Fruit fly (Drosophila melanogaster) whole organism, embryonic: ENCODE results near the gene Fbw5.
A peak's percentile ranks its signal among the peaks of the same experiment; 100 is the strongest.

Source experiments
- Atf3 ChIP-seq: fragments of 200-800 bp; sonication (Bioruptor generic); optimal IDR thresholded peaks from 3 replicates; lab custom pipeline; 2016; ENCODE audit warnings: missing biosample characterization, missing genetic modification characterization
- CG11696 ChIP-seq: fragments of 200-800 bp; sonication (Bioruptor generic); IDR thresholded peaks from 2 replicates; pipeline ENCODE4 v1.3.6; 2022; ENCODE audit warnings: missing biosample characterization, missing genetic modification characterization
- CG13775 ChIP-seq: fragments of 200-800 bp; sonication (Bioruptor generic); optimal IDR thresholded peaks from 3 replicates; lab custom pipeline; 2017; ENCODE audit warnings: missing biosample characterization, mild to moderate bottlenecking, missing genetic modification characterization
- CG15479 ChIP-seq: fragments of 200-800 bp; sonication (Bioruptor generic); optimal IDR thresholded peaks from 3 replicates; lab custom pipeline; 2019; ENCODE audit warnings: missing biosample characterization, mild to moderate bottlenecking, missing genetic modification characterization, moderate library complexity
- CG15601 ChIP-seq: fragments of 200-800 bp; sonication (Bioruptor generic); optimal IDR thresholded peaks from 3 replicates; lab custom pipeline; 2019; ENCODE audit warnings: missing biosample characterization, mild to moderate bottlenecking, missing genetic modification characterization, moderate library complexity
- CG16813 ChIP-seq: fragments of 200-800 bp; sonication (Bioruptor generic); IDR thresholded peaks from 3 replicates; pipeline ENCODE4 v1.3.6; 2022; ENCODE audit warnings: missing biosample characterization, missing genetic modification characterization; ENCODE audit not compliant: partially characterized antibody
- CG16815 ChIP-seq: fragments of 200-800 bp; sonication (Bioruptor generic); optimal IDR thresholded peaks from 3 replicates; lab custom pipeline; 2017; ENCODE audit warnings: missing biosample characterization, mild to moderate bottlenecking, missing genetic modification characterization
- CG18599 ChIP-seq: fragments of 200-800 bp; sonication (Bioruptor generic); optimal IDR thresholded peaks from 3 replicates; lab custom pipeline; 2017; ENCODE audit warnings: missing biosample characterization, missing genetic modification characterization, mild to moderate bottlenecking, moderate library complexity, missing genetic modification reagents
- CG2199 ChIP-seq: fragments of 200-800 bp; sonication (Bioruptor generic); IDR thresholded peaks from 3 replicates; pipeline ENCODE4 v1.3.6; 2022; ENCODE audit warnings: missing biosample characterization, missing genetic modification characterization
- CG3163 ChIP-seq: fragments of 200-800 bp; sonication (Bioruptor generic); optimal IDR thresholded peaks from 3 replicates; lab custom pipeline; 2016; ENCODE audit warnings: missing biosample characterization, missing genetic modification characterization
- CG32772 ChIP-seq: fragments of 200-800 bp; sonication (Bioruptor generic); IDR thresholded peaks from 2 replicates; pipeline ENCODE4 v1.3.6; 2022; ENCODE audit warnings: missing biosample characterization, missing genetic modification characterization
- CG3281 ChIP-seq: fragments of 200-800 bp; sonication (Bioruptor generic); optimal IDR thresholded peaks from 3 replicates; lab custom pipeline; 2017; ENCODE audit warnings: missing biosample characterization, mild to moderate bottlenecking, missing genetic modification characterization
- CG33213 ChIP-seq: fragments of 200-800 bp; sonication (Bioruptor generic); optimal IDR thresholded peaks from 3 replicates; lab custom pipeline; 2016; ENCODE audit warnings: missing biosample characterization, missing genetic modification characterization
- CG3847 ChIP-seq: fragments of 200-800 bp; sonication (Bioruptor generic); IDR thresholded peaks from 2 replicates; pipeline ENCODE4 v1.3.6; 2022; ENCODE audit warnings: missing biosample characterization, missing genetic modification characterization
- CG4424 ChIP-seq: fragments of 200-800 bp; sonication (Bioruptor generic); optimal IDR thresholded peaks from 3 replicates; lab custom pipeline; 2016; ENCODE audit warnings: missing biosample characterization, missing genetic modification characterization
- CG4820 ChIP-seq: fragments of 200-800 bp; sonication (Bioruptor generic); optimal IDR thresholded peaks from 3 replicates; lab custom pipeline; 2016; ENCODE audit warnings: missing biosample characterization, missing genetic modification characterization
- CG5245 ChIP-seq: fragments of 200-800 bp; sonication (Bioruptor generic); optimal IDR thresholded peaks from 3 replicates; lab custom pipeline; 2016; ENCODE audit warnings: missing biosample characterization, missing genetic modification characterization
- CG6791 ChIP-seq: fragments of 200-800 bp; sonication (Bioruptor generic); IDR thresholded peaks from 3 replicates; pipeline ENCODE4 v1.3.6; 2022; ENCODE audit warnings: missing biosample characterization, missing genetic modification characterization; ENCODE audit not compliant: partially characterized antibody
- CG7271 ChIP-seq: fragments of 200-800 bp; sonication (Bioruptor generic); optimal IDR thresholded peaks from 2 replicates; lab custom pipeline; 2018; ENCODE audit warnings: missing biosample characterization, mild to moderate bottlenecking, missing genetic modification characterization, moderate library complexity
- CG7556 ChIP-seq: fragments of 200-800 bp; sonication (Bioruptor generic); optimal IDR thresholded peaks from 2 replicates; lab custom pipeline; 2017; ENCODE audit warnings: missing biosample characterization, mild to moderate bottlenecking, missing genetic modification characterization
- CG8290 ChIP-seq, 3 experiments: fragments of 200-800 bp; sonication (Bioruptor generic); optimal IDR thresholded peaks; 2 replicates each; lab custom pipeline; 2016 to 2019; ENCODE audit warnings: missing biosample characterization in 3 of 3, missing genetic modification characterization in 3 of 3, mild to moderate bottlenecking in 2 of 3, moderate library complexity in 1 of 3
- CG9437 ChIP-seq: fragments of 200-800 bp; sonication (Bioruptor generic); optimal IDR thresholded peaks from 2 replicates; lab custom pipeline; 2018; ENCODE audit warnings: missing biosample characterization, mild to moderate bottlenecking, missing genetic modification characterization
- Dip2 ChIP-seq: fragments of 200-800 bp; sonication (Bioruptor generic); IDR thresholded peaks from 2 replicates; pipeline ENCODE4 v1.3.6; 2022; ENCODE audit warnings: missing biosample characterization, missing genetic modification characterization
- Doc3 ChIP-seq: fragments of 200-800 bp; sonication (Bioruptor generic); IDR thresholded peaks from 3 replicates; pipeline ENCODE4 v1.3.6; 2022; ENCODE audit warnings: missing biosample characterization, missing genetic modification characterization; ENCODE audit not compliant: partially characterized antibody
- Drgx ChIP-seq: fragments of 200-800 bp; sonication (Bioruptor generic); IDR thresholded peaks from 2 replicates; pipeline ENCODE4 v1.3.6; 2022; ENCODE audit warnings: missing biosample characterization, missing genetic modification characterization
- E2f1 ChIP-seq: fragments of 200-800 bp; sonication (Bioruptor generic); IDR thresholded peaks from 2 replicates; pipeline ENCODE4 v1.3.6; 2022; ENCODE audit warnings: missing biosample characterization, missing genetic modification characterization
- Fer3 ChIP-seq: fragments of 200-800 bp; sonication (Bioruptor generic); optimal IDR thresholded peaks from 2 replicates; lab custom pipeline; 2018; ENCODE audit warnings: missing biosample characterization, mild to moderate bottlenecking, missing genetic modification characterization, moderate library complexity
- Hmx ChIP-seq: fragments of 200-800 bp; sonication (Bioruptor generic); optimal IDR thresholded peaks from 2 replicates; lab custom pipeline; 2016; ENCODE audit warnings: missing biosample characterization, missing genetic modification characterization
- Hr78 ChIP-seq, 2 experiments: fragments of 200-800 bp in 1 of 2; fragments of >200 bp in 1 of 2; sonication (Bioruptor generic) in 1 of 2; optimal IDR thresholded peaks; 2 replicates each; lab custom pipeline; 2017 to 2019; ENCODE audit warnings: missing biosample characterization in 2 of 2, missing genetic modification characterization in 2 of 2, mild to moderate bottlenecking in 1 of 2, moderate library complexity in 1 of 2
- Meics ChIP-seq: fragments of 200-800 bp; sonication (Bioruptor generic); optimal IDR thresholded peaks from 2 replicates; lab custom pipeline; 2017; ENCODE audit warnings: missing biosample characterization, mild to moderate bottlenecking, missing genetic modification characterization
- Sox102F ChIP-seq: fragments of 200-800 bp; sonication (Bioruptor generic); optimal IDR thresholded peaks from 2 replicates; lab custom pipeline; 2018; ENCODE audit warnings: missing biosample characterization, mild to moderate bottlenecking, missing genetic modification characterization, moderate library complexity
- ab ChIP-seq: fragments of 200-800 bp; sonication (Bioruptor generic); optimal IDR thresholded peaks from 2 replicates; lab custom pipeline; 2016; ENCODE audit warnings: missing biosample characterization, missing genetic modification characterization
- al ChIP-seq: fragments of 200-800 bp; sonication (Bioruptor generic); IDR thresholded peaks from 2 replicates; pipeline ENCODE4 v1.3.6; 2022; ENCODE audit warnings: missing biosample characterization, missing genetic modification characterization
- bowl ChIP-seq: fragments of 200-800 bp; sonication (Bioruptor generic); IDR thresholded peaks from 2 replicates; pipeline ENCODE4 v1.3.6; 2022; ENCODE audit warnings: missing biosample characterization, missing genetic modification characterization
- chinmo ChIP-seq: fragments of 200-800 bp; sonication (Bioruptor generic); IDR thresholded peaks from 4 replicates; pipeline ENCODE4 v1.3.6; 2022; ENCODE audit warnings: missing biosample characterization, missing genetic modification characterization; ENCODE audit not compliant: partially characterized antibody
- dysf ChIP-seq: fragments of 200-800 bp; sonication (Bioruptor generic); IDR thresholded peaks from 3 replicates; pipeline ENCODE4 v1.3.6; 2022; ENCODE audit warnings: missing biosample characterization, missing genetic modification characterization
- gce ChIP-seq: fragments of 200-800 bp; sonication (Bioruptor generic); IDR thresholded peaks from 3 replicates; pipeline ENCODE4 v1.3.6; 2022; ENCODE audit warnings: missing biosample characterization, missing genetic modification characterization
- her ChIP-seq: fragments of 200-800 bp; sonication (Bioruptor generic); optimal IDR thresholded peaks from 2 replicates; lab custom pipeline; 2016; ENCODE audit warnings: missing biosample characterization, missing genetic modification characterization
- ken ChIP-seq: fragments of 200-800 bp; sonication (Bioruptor generic); IDR thresholded peaks from 3 replicates; pipeline ENCODE4 v1.3.6; 2022; ENCODE audit warnings: missing biosample characterization, missing genetic modification characterization
- lbe ChIP-seq: fragments of 200-800 bp; sonication (Bioruptor generic); optimal IDR thresholded peaks from 2 replicates; lab custom pipeline; 2016; ENCODE audit warnings: missing biosample characterization, mild to moderate bottlenecking, missing genetic modification characterization
- mld ChIP-seq: fragments of 200-800 bp; sonication (Bioruptor generic); IDR thresholded peaks from 3 replicates; pipeline ENCODE4 v1.3.6; 2022; ENCODE audit warnings: missing biosample characterization, missing genetic modification characterization; ENCODE audit not compliant: partially characterized antibody
- nerfin-2 ChIP-seq: fragments of 200-800 bp; sonication (Bioruptor generic); IDR thresholded peaks from 2 replicates; pipeline ENCODE4 v1.3.6; 2022; ENCODE audit warnings: missing biosample characterization, missing genetic modification characterization; ENCODE audit not compliant: partially characterized antibody
- oc ChIP-seq: fragments of 200-800 bp; sonication (Bioruptor generic); optimal IDR thresholded peaks from 2 replicates; lab custom pipeline; 2018; ENCODE audit warnings: missing biosample characterization, mild to moderate bottlenecking, missing genetic modification characterization, moderate library complexity
- odd ChIP-seq: fragments of 200-800 bp; sonication (Bioruptor generic); optimal IDR thresholded peaks from 2 replicates; lab custom pipeline; 2017; ENCODE audit warnings: missing biosample characterization, mild to moderate bottlenecking, missing genetic modification characterization
- sd ChIP-seq: fragments of 200-800 bp; sonication (Bioruptor generic); optimal IDR thresholded peaks from 3 replicates; lab custom pipeline; 2018; ENCODE audit warnings: missing biosample characterization, mild to moderate bottlenecking, missing genetic modification characterization, moderate library complexity
- slbo ChIP-seq: fragments of 200-800 bp; sonication (Bioruptor generic); IDR thresholded peaks from 2 replicates; pipeline ENCODE4 v1.3.6; 2022; ENCODE audit warnings: missing biosample characterization, missing genetic modification characterization
- slp2 ChIP-seq: fragments of 200-800 bp; sonication (Bioruptor generic); optimal IDR thresholded peaks from 2 replicates; lab custom pipeline; 2016; ENCODE audit warnings: missing biosample characterization, missing genetic modification characterization
- stc ChIP-seq: fragments of 200-800 bp; sonication (Bioruptor generic); IDR thresholded peaks from 2 replicates; pipeline ENCODE4 v1.3.6; 2022; ENCODE audit warnings: missing biosample characterization, missing genetic modification characterization

Gene Fbw5

DNA sequence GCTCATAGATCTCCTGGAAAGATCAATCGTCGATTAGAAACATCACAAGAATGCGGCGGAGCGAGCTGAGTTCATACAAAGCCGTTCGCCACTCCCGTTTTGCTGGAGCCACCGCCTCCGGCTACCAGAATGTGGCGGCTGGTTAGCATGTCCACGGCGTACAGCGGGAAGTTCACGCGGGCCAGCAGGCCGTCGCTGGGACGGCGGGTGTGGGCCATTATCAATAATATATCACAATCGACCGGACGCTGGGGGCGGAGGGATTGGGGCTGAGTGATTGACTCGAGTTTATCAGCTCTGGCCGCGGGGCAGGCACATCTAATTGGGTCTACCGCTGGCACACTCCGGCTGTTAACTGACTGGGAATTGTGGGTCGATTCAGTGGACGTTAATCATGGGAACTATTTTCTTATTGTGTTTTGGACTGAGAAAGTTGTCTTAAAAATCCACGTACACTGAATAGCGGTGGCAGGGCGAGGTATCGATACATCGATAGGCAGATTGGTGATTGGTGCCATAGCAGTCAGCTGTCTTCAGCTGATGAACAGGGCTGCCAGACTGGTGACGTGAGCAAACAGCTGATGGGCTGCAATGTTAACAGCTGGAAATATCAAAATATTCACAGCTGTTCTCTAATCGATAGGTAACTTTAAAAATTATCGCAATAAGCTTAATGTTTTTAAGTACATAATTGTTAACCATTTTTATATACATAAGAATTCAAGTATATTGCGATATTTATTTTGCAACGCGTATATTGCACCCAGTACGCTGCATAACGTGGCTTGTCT lies 32.9 kb upstream of the Fbw5 start, which contains the start of gene CG9175 (continued):
- TF ChIP-seq oc (tag; lab: Kevin White, UChicago) = peak; percentile 23
- peak; percentile 88 for TF ChIP-seq mld (GFP tag; lab: Robert Waterston, UW)
- no peak for TF ChIP-seq odd (GFP tag; lab: Kevin White, UChicago)
- TF ChIP-seq CG3281 (GFP tag; lab: Kevin White, UChicago) = no peak
- peak; percentile 84 for TF ChIP-seq CG3847 (GFP tag; lab: Robert Waterston, UW)
- peak; percentile 75; the same call in 1 of the 2 replicates for TF ChIP-seq nerfin-2 (GFP tag; lab: Robert Waterston, UW)
- no peak for TF ChIP-seq al (GFP tag; lab: Robert Waterston, UW)
- peak; percentile 32 for TF ChIP-seq CG18599 (GFP tag; lab: Kevin White, UChicago)
- TF ChIP-seq Dip2 = no peak
- no peak for TF ChIP-seq lbe (GFP tag; lab: Kevin White, UChicago)
- TF ChIP-seq slbo (GFP tag; lab: Robert Waterston, UW) = 0 out of 2 replicates have a peak, but pooled peaks have one; percentile 32
- no peak for TF ChIP-seq gce (GFP tag; lab: Robert Waterston, UW)
- 0 out of 3 replicates have a peak, but pooled peaks have one; percentile 24 for TF ChIP-seq ken (GFP tag; lab: Robert Waterston, UW)
- TF ChIP-seq bowl (GFP tag; lab: Robert Waterston, UW) = no peak
- TF ChIP-seq Drgx (GFP tag; lab: Robert Waterston, UW) = 0 out of 2 replicates have a peak, but pooled peaks have one; percentile 24
- peak; percentile 47 for TF ChIP-seq CG13775 (GFP tag; lab: Kevin White, UChicago)
- TF ChIP-seq slp2 (GFP tag; lab: Kevin White, UChicago) = no peak
- TF ChIP-seq Hr78 (GFP tag; optimal IDR thresholded peaks at IDR 0.05; lab: Kevin White, UChicago) = no peak
- peak; percentile 99 for TF ChIP-seq chinmo (GFP tag; lab: Robert Waterston, UW)
- peak; percentile 2 for TF ChIP-seq CG7556
- TF ChIP-seq CG5245 (GFP tag; lab: Kevin White, UChicago) = no peak
- TF ChIP-seq CG4424 = peak; percentile 42
- TF ChIP-seq CG32772 (GFP tag; lab: Robert Waterston, UW) = no peak
- no peak for TF ChIP-seq ab
- TF ChIP-seq CG7271 (tag; lab: Kevin White, UChicago) = peak; percentile 34
- TF ChIP-seq CG15601 (tag; lab: Kevin White, UChicago) = peak; percentile 61
- no peak for TF ChIP-seq Atf3 (GFP tag; lab: Kevin White, UChicago)
- no peak for TF ChIP-seq CG9437
- no peak for TF ChIP-seq CG4820 (GFP tag; lab: Kevin White, UChicago)
- TF ChIP-seq CG8290 (GFP tag; optimal IDR thresholded peaks at IDR 0.05; lab: Kevin White, UChicago) = peak; percentile 83
- peak; percentile 53 to 95 for TF ChIP-seq CG8290 (tag; optimal IDR thresholded peaks at IDR 0.05; lab: Kevin White, UChicago)
- no peak for TF ChIP-seq dysf
- no peak for TF ChIP-seq CG11696
- peak; percentile 35; the same call in 1 of the 2 replicates for TF ChIP-seq stc (GFP tag; lab: Robert Waterston, UW)
- no peak for TF ChIP-seq E2f1 (GFP tag; lab: Robert Waterston, UW)
- no peak for TF ChIP-seq CG15479 (GFP tag; lab: Kevin White, UChicago)
- TF ChIP-seq Fer3 (tag; lab: Kevin White, UChicago) = no peak
- no peak for TF ChIP-seq Hmx
- peak; percentile 94 for TF ChIP-seq CG6791 (GFP tag; lab: Robert Waterston, UW)
- TF ChIP-seq CG2199 (GFP tag; lab: Robert Waterston, UW) = peak; percentile 22; the same call in 1 of the 3 replicates
- peak; percentile 93 for TF ChIP-seq Doc3 (GFP tag; lab: Robert Waterston, UW)
- TF ChIP-seq CG16815 (GFP tag; lab: Kevin White, UChicago) = no peak
- TF ChIP-seq Sox102F (GFP tag; lab: Kevin White, UChicago) = no peak
- peak; percentile 72 for TF ChIP-seq her (GFP tag; lab: Kevin White, UChicago)
- TF ChIP-seq Meics (GFP tag; lab: Kevin White, UChicago) = peak; percentile 42
- peak; percentile 66 for TF ChIP-seq sd
- TF ChIP-seq CG16813 = peak; percentile 95
- TF ChIP-seq CG33213 (GFP tag; lab: Kevin White, UChicago) = peak; percentile 70
- peak; percentile 23 for TF ChIP-seq CG3163 (GFP tag; lab: Kevin White, UChicago)
